Worm (Caenorhabditis elegans) whole organism, mixed stage, embryonic: ENCODE data around the gene srw-54.

Experiments used
- elt-1 ChIP-seq: sonication (generic microtip); optimal IDR thresholded peaks from 2 replicates; lab custom pipeline; 2017; ENCODE audit warnings: missing genetic modification characterization, mild to moderate bottlenecking, missing compliant biosample characterization, antibody characterized with exemption, moderate library complexity, borderline replicate concordance; ENCODE audit not compliant: insufficient read depth
- lin-13 ChIP-seq: fragments of 150-350 bp; optimal IDR thresholded peaks from 2 replicates; lab custom pipeline; 2014; ENCODE audit warnings: missing biosample characterization, missing genetic modification characterization
- nhr-237 ChIP-seq: fragments of 150-350 bp; optimal IDR thresholded peaks from 2 replicates; lab custom pipeline; 2014; ENCODE audit warnings: missing biosample characterization, missing genetic modification characterization
- snpc-4 ChIP-seq: fragments of 150-350 bp; optimal IDR thresholded peaks from 2 replicates; lab custom pipeline; 2014; ENCODE audit warnings: missing biosample characterization, missing genetic modification characterization
- sptf-1 ChIP-seq: sonication (generic microtip); optimal IDR thresholded peaks from 2 replicates; lab custom pipeline; 2017; ENCODE audit warnings: mild to moderate bottlenecking, missing genetic modification characterization, moderate library complexity, missing compliant biosample characterization
- ztf-11 ChIP-seq: fragments of 150-350 bp; optimal IDR thresholded peaks from 2 replicates; lab custom pipeline; 2014; ENCODE audit warnings: missing biosample characterization, missing genetic modification characterization

DNA sequence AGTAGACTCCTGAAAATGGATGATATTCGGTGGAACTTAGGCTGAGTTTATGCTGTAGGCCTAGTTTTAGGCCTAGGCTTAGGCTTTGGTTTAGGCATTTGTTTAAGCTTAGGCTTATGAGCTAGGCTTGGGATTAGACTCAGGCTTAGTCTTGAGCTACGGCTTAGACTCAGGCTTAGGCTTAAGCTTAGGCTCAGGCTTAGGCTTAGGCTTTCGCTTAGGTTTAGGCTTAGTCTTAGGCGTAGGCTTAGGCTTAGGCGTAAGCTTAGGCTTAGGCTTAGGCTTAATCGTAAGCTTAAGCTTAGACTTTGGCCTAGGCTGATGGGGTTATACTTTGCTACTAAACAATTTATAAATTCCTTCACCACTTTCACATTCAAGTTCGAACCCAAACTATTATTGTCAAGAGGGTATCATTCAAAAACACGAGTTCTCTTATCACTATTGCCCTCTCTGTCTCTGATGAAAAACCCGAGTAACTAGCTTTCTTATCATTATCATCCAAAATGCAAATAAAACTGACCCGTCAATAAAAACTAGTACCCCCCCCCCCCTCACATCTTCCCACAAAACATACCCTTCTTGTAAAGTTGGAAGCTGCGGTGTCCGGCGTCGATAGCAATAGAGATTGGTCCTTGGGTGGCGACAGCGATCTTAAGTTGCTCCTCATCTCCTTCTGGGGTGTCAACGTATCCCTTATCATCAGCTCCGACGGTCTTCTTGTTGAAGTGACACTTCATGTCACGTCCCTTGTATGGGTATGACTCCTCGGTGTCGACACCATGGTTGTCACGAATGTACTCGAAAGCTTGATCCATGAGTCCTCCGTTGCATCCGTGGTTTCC, 18.0 kb upstream of the srw-54 start:
- TF ChIP-seq sptf-1 (tag; lab: Kevin White, UChicago) = no peak
- no peak for TF ChIP-seq lin-13 (tag; lab: Kevin White, UChicago)
- TF ChIP-seq elt-1 (tag; lab: Kevin White, UChicago) = no peak
- no peak for TF ChIP-seq nhr-237 (tag; lab: Kevin White, UChicago)
- no peak for TF ChIP-seq ztf-11 (tag; lab: Kevin White, UChicago)
- no peak for TF ChIP-seq snpc-4 (tag; lab: Kevin White, UChicago)
